Worm (Caenorhabditis elegans): ENCODE measurements around the gene F49C5.9.
A peak's percentile ranks its signal among the peaks of the same experiment; 100 is the strongest.

Gene F49C5.9

ce11 chrII:12494556-12495131 lies 49.8 kb downstream of the F49C5.9 start, which contains the start of gene col-85 (continued):
- no peak for TF ChIP-seq skn-1 (tag; optimal IDR thresholded peaks at IDR 0.05)
- TF ChIP-seq fos-1 (tag; optimal IDR thresholded peaks at IDR 0.05), result peak; percentile 49
- no peak for TF ChIP-seq ceh-16 (tag; optimal IDR thresholded peaks at IDR 0.05)
- TF ChIP-seq nhr-23 (tag; optimal IDR thresholded peaks at IDR 0.05), result no peak
- no peak for TF ChIP-seq mdl-1 (tag; optimal IDR thresholded peaks at IDR 0.05)

ce11 chrII:12494067-12494477 lies 50.4 kb downstream of the F49C5.9 start:
- TF ChIP-seq aly-2 (tag; optimal IDR thresholded peaks at IDR 0.05), result no peak
